Fruit fly (Drosophila melanogaster) whole organism, adult: ENCODE data around the gene CG46280.

Experiments
- CG11617 ChIP-seq: fragments of 200-800 bp; sonication (Bioruptor generic); optimal IDR thresholded peaks from 2 replicates; lab custom pipeline; 2017; ENCODE audit warnings: mild to moderate bottlenecking, missing biosample characterization, missing genetic modification reagents, missing genetic modification characterization
- CG12768 ChIP-seq: fragments of 200-800 bp; sonication (Bioruptor generic); optimal IDR thresholded peaks from 2 replicates; lab custom pipeline; 2017; ENCODE audit warnings: missing biosample characterization, missing genetic modification characterization, mild to moderate bottlenecking, moderate library complexity, missing genetic modification reagents
- CG14711 ChIP-seq: fragments of 200-800 bp; sonication (Bioruptor generic); optimal IDR thresholded peaks from 2 replicates; lab custom pipeline; 2018; ENCODE audit warnings: missing biosample characterization, mild to moderate bottlenecking, missing genetic modification characterization, moderate library complexity
- CG1620 ChIP-seq: fragments of 200-800 bp; sonication (Bioruptor generic); optimal IDR thresholded peaks from 2 replicates; lab custom pipeline; 2016; ENCODE audit warnings: missing biosample characterization, missing genetic modification characterization
- CG33017 ChIP-seq: fragments of 200-800 bp; sonication (Bioruptor generic); optimal IDR thresholded peaks from 2 replicates; lab custom pipeline; 2018; ENCODE audit warnings: missing biosample characterization, mild to moderate bottlenecking, missing genetic modification characterization, moderate library complexity
- CG5204 ChIP-seq: fragments of 200-800 bp; sonication (Bioruptor generic); optimal IDR thresholded peaks from 2 replicates; lab custom pipeline; 2016; ENCODE audit warnings: missing biosample characterization, missing genetic modification characterization
- CG7045 ChIP-seq: fragments of 200-800 bp; sonication (Bioruptor generic); optimal IDR thresholded peaks from 2 replicates; lab custom pipeline; 2017; ENCODE audit warnings: missing biosample characterization, mild to moderate bottlenecking, missing genetic modification characterization
- CG7101 ChIP-seq: fragments of 200-800 bp; sonication (Bioruptor generic); optimal IDR thresholded peaks from 2 replicates; lab custom pipeline; 2018; ENCODE audit warnings: missing biosample characterization, mild to moderate bottlenecking, missing genetic modification characterization, moderate library complexity
- Clk ChIP-seq: fragments of 200-800 bp; sonication (Bioruptor generic); optimal IDR thresholded peaks from 2 replicates; lab custom pipeline; 2017; ENCODE audit warnings: missing biosample characterization, missing genetic modification characterization
- Crg-1 ChIP-seq: fragments of 200-800 bp; sonication (Bioruptor generic); optimal IDR thresholded peaks from 2 replicates; lab custom pipeline; 2016; ENCODE audit warnings: missing biosample characterization, missing genetic modification characterization
- Hr96 ChIP-seq: fragments of 200-800 bp; sonication (Bioruptor generic); optimal IDR thresholded peaks from 2 replicates; lab custom pipeline; 2016; ENCODE audit warnings: missing biosample characterization, missing genetic modification characterization
- Mnt ChIP-seq: fragments of 200-800 bp; sonication (Bioruptor generic); optimal IDR thresholded peaks from 2 replicates; lab custom pipeline; 2016; ENCODE audit warnings: missing biosample characterization, mild to moderate bottlenecking, missing genetic modification characterization
- bab1 ChIP-seq: fragments of 200-800 bp; sonication (Bioruptor generic); optimal IDR thresholded peaks from 3 replicates; lab custom pipeline; 2019; ENCODE audit warnings: missing biosample characterization, mild to moderate bottlenecking, missing genetic modification characterization, moderate library complexity
- cic ChIP-seq: fragments of 200-800 bp; sonication (Bioruptor generic); optimal IDR thresholded peaks from 2 replicates; lab custom pipeline; 2017; ENCODE audit warnings: missing biosample characterization, mild to moderate bottlenecking, missing genetic modification characterization, moderate library complexity
- cnc ChIP-seq, 2 experiments: fragments of >200 bp; optimal IDR thresholded peaks; 2 replicates each; lab custom pipeline; 2017
- kay ChIP-seq: fragments of 200-800 bp; sonication (Bioruptor generic); peaks from one replicate; lab custom pipeline; 2016; ENCODE audit warnings: missing biosample characterization, missing genetic modification characterization, borderline replicate concordance
- ovo ChIP-seq: fragments of 200-800 bp; sonication (Bioruptor generic); optimal IDR thresholded peaks from 2 replicates; lab custom pipeline; 2016; ENCODE audit warnings: missing biosample characterization, missing genetic modification characterization
- pad ChIP-seq: fragments of 200-800 bp; sonication (Bioruptor generic); optimal IDR thresholded peaks from 3 replicates; lab custom pipeline; 2017; ENCODE audit warnings: missing biosample characterization, missing genetic modification characterization, mild to moderate bottlenecking, moderate library complexity, missing genetic modification reagents
- tj ChIP-seq: fragments of 200-800 bp; sonication (Bioruptor generic); optimal IDR thresholded peaks from 3 replicates; lab custom pipeline; 2017; ENCODE audit warnings: missing biosample characterization, mild to moderate bottlenecking, missing genetic modification characterization, moderate library complexity
- toe ChIP-seq: fragments of 200-800 bp; sonication (Bioruptor generic); optimal IDR thresholded peaks from 2 replicates; lab custom pipeline; 2016; ENCODE audit warnings: missing biosample characterization, missing genetic modification characterization

The CG46280 gene

DNA sequence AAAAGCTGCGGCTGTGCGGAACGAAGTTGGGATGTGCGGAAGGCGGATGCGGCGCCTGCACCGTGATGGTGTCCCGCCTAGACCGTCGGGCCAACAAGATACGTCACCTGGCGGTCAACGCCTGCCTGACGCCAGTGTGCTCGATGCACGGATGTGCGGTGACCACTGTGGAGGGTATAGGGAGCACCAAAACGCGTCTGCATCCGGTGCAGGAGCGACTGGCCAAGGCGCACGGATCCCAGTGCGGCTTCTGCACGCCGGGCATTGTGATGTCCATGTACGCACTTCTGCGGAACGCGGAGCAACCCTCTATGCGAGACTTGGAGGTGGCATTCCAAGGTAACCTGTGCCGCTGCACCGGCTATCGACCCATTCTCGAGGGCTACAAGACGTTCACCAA, 3.2 kb upstream of the CG46280 start:
- TF ChIP-seq CG7101 = no peak
- no peak for TF ChIP-seq CG33017 (tag; lab: Kevin White, UChicago)
- no peak for TF ChIP-seq Hr96 (GFP tag; lab: Kevin White, UChicago)
- no peak for TF ChIP-seq CG11617 (GFP tag; lab: Kevin White, UChicago)
- no peak for TF ChIP-seq pad (GFP tag; lab: Kevin White, UChicago)
- TF ChIP-seq CG12768 = no peak
- no peak for TF ChIP-seq Clk (GFP tag; lab: Kevin White, UChicago)
- no peak for TF ChIP-seq CG7045 (GFP tag; lab: Kevin White, UChicago)
- no peak for TF ChIP-seq kay (GFP tag; lab: Kevin White, UChicago)
- TF ChIP-seq CG5204 (GFP tag; lab: Kevin White, UChicago) = no peak
- no peak for TF ChIP-seq CG14711 (tag; lab: Kevin White, UChicago)

DNA sequence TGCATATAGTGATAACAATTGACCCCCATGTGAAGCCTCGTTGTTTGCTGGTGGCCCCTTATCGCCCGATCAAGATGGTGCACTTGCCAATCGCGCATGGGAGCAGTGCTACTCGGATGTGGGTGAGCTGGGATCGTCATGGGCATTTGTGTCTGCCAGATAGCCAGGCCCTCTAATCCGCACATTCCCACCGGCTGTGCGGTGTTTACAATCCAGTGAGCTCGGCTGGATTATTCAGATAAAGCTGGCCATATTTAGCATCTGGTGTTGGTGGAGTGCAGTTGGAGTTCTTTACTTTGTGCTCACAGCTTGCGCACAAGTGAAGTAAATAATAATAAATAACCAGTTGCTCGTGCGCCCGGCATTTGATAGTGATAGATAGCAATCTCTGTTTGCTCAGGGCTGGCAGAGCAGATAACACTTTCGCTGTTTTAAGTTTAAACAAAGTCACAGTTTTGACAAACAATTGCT, 2.6 kb upstream of the CG46280 start:
- peak; percentile 96 for TF ChIP-seq kay (GFP tag; lab: Kevin White, UChicago)
- TF ChIP-seq CG11617 (GFP tag; lab: Kevin White, UChicago) = peak; percentile 77
- TF ChIP-seq CG33017 (tag; lab: Kevin White, UChicago) = peak; percentile 71
- no peak for TF ChIP-seq bab1 (GFP tag; lab: Kevin White, UChicago)
- peak; percentile 76 for TF ChIP-seq Crg-1
- TF ChIP-seq CG7101 = peak; percentile 83
- TF ChIP-seq pad (GFP tag; lab: Kevin White, UChicago) = peak; percentile 49
- peak; percentile 62 for TF ChIP-seq CG14711 (tag; lab: Kevin White, UChicago)
- TF ChIP-seq tj = no peak
- TF ChIP-seq toe = peak; percentile 68
- peak; percentile 79 for TF ChIP-seq Mnt
- TF ChIP-seq CG12768 = peak; percentile 78
- peak; percentile 85 for TF ChIP-seq CG7045 (GFP tag; lab: Kevin White, UChicago)
- TF ChIP-seq Hr96 (GFP tag; lab: Kevin White, UChicago) = peak; percentile 30
- TF ChIP-seq ovo = peak; percentile 4
- TF ChIP-seq cic (GFP tag; lab: Kevin White, UChicago) = peak; percentile 64
- TF ChIP-seq Clk (GFP tag; lab: Kevin White, UChicago) = peak; percentile 39
- no peak for TF ChIP-seq CG1620 (GFP tag; lab: Kevin White, UChicago)
- TF ChIP-seq CG5204 (GFP tag; lab: Kevin White, UChicago) = no peak

DNA sequence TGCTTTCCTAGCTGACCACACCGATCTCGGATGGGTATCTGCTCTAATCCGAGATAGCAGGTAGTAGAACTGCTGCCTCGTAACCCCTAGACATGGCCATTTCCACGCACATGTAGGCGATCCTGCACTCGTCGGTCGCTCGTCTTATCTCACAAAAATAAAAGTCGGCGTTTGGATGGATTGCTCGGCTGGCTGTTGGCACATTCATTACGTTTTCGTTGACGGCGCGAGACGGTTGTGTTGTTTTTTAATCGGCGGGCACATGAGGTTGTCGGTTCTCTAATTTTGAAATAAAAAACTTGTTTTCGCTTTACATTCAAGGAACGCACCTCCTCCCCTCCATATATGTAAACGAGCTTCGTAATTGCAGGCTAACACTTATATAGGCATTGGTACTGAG, 1.9 kb upstream of the CG46280 start, which contains the start of gene ry:
ry (plus strand) TSS at position 206 of the 400 bp plus-strand sequence.
- TF ChIP-seq cic (GFP tag; lab: Kevin White, UChicago) (peak; percentile 84), CG11617 (GFP tag; lab: Kevin White, UChicago) (no peak), CG7101 (no peak), cnc (optimal IDR thresholded peaks at IDR 0.05; lab: Kevin White, UChicago) (no peak), Hr96 (GFP tag; lab: Kevin White, UChicago) (no peak), kay (GFP tag; lab: Kevin White, UChicago) (no peak), toe (no peak), pad (GFP tag; lab: Kevin White, UChicago) (no peak), Crg-1 (no peak), Clk (GFP tag; lab: Kevin White, UChicago) (no peak), CG12768 (no peak), CG5204 (GFP tag; lab: Kevin White, UChicago) (no peak), CG7045 (GFP tag; lab: Kevin White, UChicago) (no peak), tj (no peak), CG14711 (tag; lab: Kevin White, UChicago) (no peak), ovo (no peak), bab1 (GFP tag; lab: Kevin White, UChicago) (no peak), Mnt (peak; percentile 70), CG1620 (GFP tag; lab: Kevin White, UChicago) (no peak), CG33017 (tag; lab: Kevin White, UChicago) (peak; percentile 43)

DNA sequence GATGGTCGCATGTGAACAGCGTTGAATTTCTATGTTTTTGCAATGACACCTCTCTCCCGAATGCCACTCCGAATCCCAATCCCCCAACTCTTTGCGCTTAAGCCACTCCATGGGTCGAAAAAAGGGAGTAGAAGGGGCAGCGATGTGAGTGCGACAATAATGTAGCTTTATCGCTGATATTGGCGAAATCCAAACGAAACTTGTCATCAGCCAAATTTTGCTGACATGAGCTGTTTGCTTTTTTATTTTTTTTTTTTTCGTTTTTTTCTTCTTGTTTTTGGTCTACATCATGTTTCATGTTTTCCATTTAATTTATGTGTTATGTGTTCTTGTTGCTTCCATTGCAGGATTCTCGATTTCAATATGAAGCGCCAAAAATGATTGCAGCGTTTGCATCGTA, 11.5 kb downstream of the CG46280 start:
- TF ChIP-seq CG11617 (GFP tag; lab: Kevin White, UChicago) (no peak), CG7101 (no peak), cnc (optimal IDR thresholded peaks at IDR 0.05; lab: Kevin White, UChicago) (no peak), tj (peak; percentile 99), CG33017 (tag; lab: Kevin White, UChicago) (no peak), cic (GFP tag; lab: Kevin White, UChicago) (no peak)

DNA sequence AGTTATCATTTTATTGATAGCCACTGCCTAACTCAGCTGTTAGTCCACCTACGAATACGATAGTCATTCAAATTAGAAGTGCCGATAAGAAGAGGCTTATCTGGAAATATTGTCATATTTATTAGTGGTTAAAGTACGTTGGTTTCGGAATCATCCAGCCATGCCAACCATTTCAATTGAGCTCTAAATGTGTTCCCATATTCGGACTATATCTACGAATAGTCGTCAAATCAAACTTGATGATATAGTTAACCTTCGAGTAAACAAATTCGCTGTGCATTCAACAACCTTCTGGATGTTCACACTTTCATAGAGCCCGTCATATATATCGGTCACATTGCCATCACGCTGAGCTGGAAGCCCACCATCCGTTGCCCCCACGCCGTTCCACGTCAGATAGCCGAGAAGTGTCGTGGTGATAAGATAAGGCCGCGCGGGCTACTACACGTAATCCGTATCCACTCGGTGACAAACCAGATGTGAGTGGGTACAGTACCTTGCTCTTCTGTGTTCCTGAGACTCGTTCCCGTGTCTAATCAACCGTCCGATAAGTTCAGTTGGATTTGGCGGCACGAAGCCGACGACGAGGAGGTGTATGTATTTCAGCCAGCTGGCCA, 12.1 kb downstream of the CG46280 start:
- TF ChIP-seq cnc (optimal IDR thresholded peaks at IDR 0.05; lab: Kevin White, UChicago) (no peak), cic (GFP tag; lab: Kevin White, UChicago) (peak; percentile 42), CG1620 (GFP tag; lab: Kevin White, UChicago) (no peak), Mnt (peak; percentile 36), ovo (peak; percentile 5), CG33017 (tag; lab: Kevin White, UChicago) (peak; percentile 19)

DNA sequence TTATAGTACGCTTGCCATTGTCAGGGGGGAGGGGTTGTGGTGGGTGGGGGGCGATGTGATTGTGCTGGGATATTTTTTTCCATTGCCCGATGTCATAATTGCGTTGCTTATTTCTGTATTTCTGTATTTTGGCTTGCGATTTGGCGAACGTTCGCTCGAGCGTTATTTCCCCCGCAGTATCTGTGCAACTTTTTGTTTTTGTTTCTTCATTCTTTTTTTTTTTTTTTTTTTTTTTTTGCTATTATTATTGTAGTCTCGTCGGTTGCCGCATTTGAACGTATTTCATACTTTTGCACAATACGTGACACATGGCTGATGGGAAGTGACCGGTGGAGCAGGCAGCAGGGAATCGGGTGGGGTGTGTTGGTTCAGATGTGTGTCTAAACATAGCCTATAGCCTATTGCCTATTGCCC, 12.8 kb downstream of the CG46280 start:
- TF ChIP-seq Mnt (peak; percentile 65), toe (no peak), kay (GFP tag; lab: Kevin White, UChicago) (peak; percentile 91), CG1620 (GFP tag; lab: Kevin White, UChicago) (no peak), tj (peak; percentile 40), cic (GFP tag; lab: Kevin White, UChicago) (peak; percentile 90), Crg-1 (no peak), CG11617 (GFP tag; lab: Kevin White, UChicago) (peak; percentile 8), CG5204 (GFP tag; lab: Kevin White, UChicago) (no peak), CG12768 (peak; percentile 47)
